Worm (Caenorhabditis elegans): ENCODE data around the gene nrde-3.

The nrde-3 gene

ce11 chrX:410073-410572 is 38.1 kb downstream of the nrde-3 start:
- TF ChIP-seq nhr-85 (tag) (peak; percentile 89), sup-37 (GFP tag; optimal IDR thresholded peaks at IDR 0.05) (peak; percentile 66), hpl-2 (GFP tag; optimal IDR thresholded peaks at IDR 0.05) (peak; percentile 84), ceh-63 (GFP tag; optimal IDR thresholded peaks at IDR 0.05) (peak; percentile 31), lin-14 (GFP tag; optimal IDR thresholded peaks at IDR 0.05) (peak; percentile 92), nhr-12 (tag; optimal IDR thresholded peaks at IDR 0.05) (no peak), nhr-237 (tag; optimal IDR thresholded peaks at IDR 0.05) (peak; percentile 87), nhr-77 (tag; optimal IDR thresholded peaks at IDR 0.05) (peak; percentile 86), elt-3 (tag; optimal IDR thresholded peaks at IDR 0.05) (peak in 3 of 6 experiments; percentile 20 to 79 (median 49)), ztf-4 (tag; optimal IDR thresholded peaks at IDR 0.05) (peak; percentile 87), aha-1 (tag; optimal IDR thresholded peaks at IDR 0.05) (no peak), unc-98 (GFP tag; IDR thresholded peaks at IDR 0.05) (peak; percentile 39; the same call in 1 of the 2 replicates), unc-86 (tag; optimal IDR thresholded peaks at IDR 0.05) (peak; percentile 82), sox-4 (tag; optimal IDR thresholded peaks at IDR 0.05) (peak; percentile 90), isw-1 (GFP tag; IDR thresholded peaks at IDR 0.05) (peak; percentile 53), mef-2 (tag; optimal IDR thresholded peaks at IDR 0.05) (peak; percentile 58), unc-62 (GFP tag; optimal IDR thresholded peaks at IDR 0.05) (no peak), ztf-11 (tag; optimal IDR thresholded peaks at IDR 0.05) (peak in 1 of 2 experiments; percentile 66), nhr-47 (tag; optimal IDR thresholded peaks at IDR 0.05) (peak; percentile 97), pqm-1 (tag; optimal IDR thresholded peaks at IDR 0.05) (peak; percentile 42), snpc-4 (tag; optimal IDR thresholded peaks at IDR 0.05) (peak; percentile 60), nhr-84 (tag; optimal IDR thresholded peaks at IDR 0.05) (no peak), lin-13 (GFP tag; optimal IDR thresholded peaks at IDR 0.05) (peak; percentile 33), tlp-1 (tag; optimal IDR thresholded peaks at IDR 0.05) (no peak), alr-1 (tag; optimal IDR thresholded peaks at IDR 0.05; ENCODE audit: borderline replicate concordance) (no peak), nhr-20 (tag; optimal IDR thresholded peaks at IDR 0.05) (peak; percentile 88), egl-27 (tag; optimal IDR thresholded peaks at IDR 0.05) (peak; percentile 18 to 74), lin-35 (GFP tag; optimal IDR thresholded peaks at IDR 0.05) (peak; percentile 64 to 82), ceh-82 (tag; optimal IDR thresholded peaks at IDR 0.05) (peak; percentile 77 to 92 (median 86)), unc-130 (tag; optimal IDR thresholded peaks at IDR 0.05) (no peak), lin-39 (tag; optimal IDR thresholded peaks at IDR 0.05) (peak; percentile 77), efl-1 (optimal IDR thresholded peaks at IDR 0.05) (peak; percentile 64 to 68), efl-1 (GFP tag; optimal IDR thresholded peaks at IDR 0.05 in 1 of 2) (peak in 1 of 2 experiments; percentile 94), fkh-8 (tag; optimal IDR thresholded peaks at IDR 0.05) (peak; percentile 87), fkh-4 (tag; optimal IDR thresholded peaks at IDR 0.05; ENCODE audit: borderline replicate concordance) (peak; percentile 48), grh-1 (GFP tag; IDR thresholded peaks at IDR 0.05) (peak; percentile 64), nhr-71 (tag; optimal IDR thresholded peaks at IDR 0.05) (peak; percentile 93), sptf-1 (tag; optimal IDR thresholded peaks at IDR 0.05) (no peak), lir-3 (tag; optimal IDR thresholded peaks at IDR 0.05; ENCODE audit: poor library complexity) (peak; percentile 78), xbp-1 (tag; optimal IDR thresholded peaks at IDR 0.05) (peak; percentile 76), C04F5.9 (tag; optimal IDR thresholded peaks at IDR 0.05) (peak; percentile 72), blmp-1 (tag; optimal IDR thresholded peaks at IDR 0.05) (peak; percentile 39), ets-5 (GFP tag; IDR thresholded peaks at IDR 0.05) (no peak), nhr-28 (tag; optimal IDR thresholded peaks at IDR 0.05) (no peak), skn-1 (tag; optimal IDR thresholded peaks at IDR 0.05) (peak; percentile 70), C16A3.4 (tag; optimal IDR thresholded peaks at IDR 0.05) (peak; percentile 88), lsy-2 (tag; optimal IDR thresholded peaks at IDR 0.05) (peak; percentile 73 to 82), nhr-19 (GFP tag; conservative IDR thresholded peaks at IDR 0.05) (peak; percentile 89), mep-1 (tag; optimal IDR thresholded peaks at IDR 0.05) (peak; percentile 88), pax-3 (tag; optimal IDR thresholded peaks at IDR 0.05) (peak; percentile 62), snu-23 (GFP tag; optimal IDR thresholded peaks at IDR 0.05) (peak; percentile 98), unc-30 (tag; optimal IDR thresholded peaks at IDR 0.05) (no peak), tbx-2 (tag; optimal IDR thresholded peaks at IDR 0.05) (peak; percentile 89), nhr-11 (tag; optimal IDR thresholded peaks at IDR 0.05) (peak; percentile 40)
